Worm (Caenorhabditis elegans) whole organism, L3 larva: ENCODE data around the gene lron-15.

Experiments used
- R02D3.7 ChIP-seq: fragments of 150-350 bp; optimal IDR thresholded peaks from 2 replicates; lab custom pipeline; 2014; ENCODE audit warnings: missing biosample characterization, missing genetic modification characterization
- aly-2 ChIP-seq: fragments of 150-350 bp; optimal IDR thresholded peaks from 2 replicates; lab custom pipeline; 2014; ENCODE audit warnings: missing biosample characterization, missing genetic modification characterization
- ama-1 ChIP-seq: fragments of 150-350 bp; optimal IDR thresholded peaks from 2 replicates; lab custom pipeline; 2018
- ceh-16 ChIP-seq: sonication (generic microtip); optimal IDR thresholded peaks from 2 replicates; lab custom pipeline; 2017; ENCODE audit warnings: missing biosample characterization, missing genetic modification characterization
- ceh-28 ChIP-seq: fragments of 150-350 bp; optimal IDR thresholded peaks from 2 replicates; lab custom pipeline; 2014; ENCODE audit warnings: missing biosample characterization, missing genetic modification reagents, missing genetic modification characterization
- ceh-82 ChIP-seq: fragments of 150-350 bp; optimal IDR thresholded peaks from 2 replicates; lab custom pipeline; 2014; ENCODE audit warnings: missing biosample characterization, missing genetic modification characterization
- daf-12 ChIP-seq: fragments of 150-350 bp; optimal IDR thresholded peaks from 2 replicates; lab custom pipeline; 2014; ENCODE audit warnings: missing biosample characterization, missing genetic modification reagents, missing genetic modification characterization
- egl-27 ChIP-seq: sonication (generic microtip); optimal IDR thresholded peaks from 4 replicates; lab custom pipeline; 2017; ENCODE audit warnings: missing biosample characterization, missing genetic modification reagents, missing genetic modification characterization
- egl-5 ChIP-seq: fragments of 150-350 bp; optimal IDR thresholded peaks from 2 replicates; lab custom pipeline; 2017; ENCODE audit warnings: missing biosample characterization, missing genetic modification reagents, missing genetic modification characterization, inconsistent platforms
- elt-2 ChIP-seq: sonication (generic microtip); optimal IDR thresholded peaks from 2 replicates; lab custom pipeline; 2016; ENCODE audit warnings: missing genetic modification reagents, mild to moderate bottlenecking, missing genetic modification characterization, missing compliant biosample characterization
- eor-1 ChIP-seq, 2 experiments: fragments of 150-350 bp; optimal IDR thresholded peaks; 2 replicates each; lab custom pipeline; 2014 to 2018; ENCODE audit warnings: missing biosample characterization in 2 of 2, missing genetic modification characterization in 2 of 2
- fkh-10 ChIP-seq: sonication (generic microtip); optimal IDR thresholded peaks from 2 replicates; lab custom pipeline; 2017; ENCODE audit warnings: missing biosample characterization, missing genetic modification reagents, missing genetic modification characterization
- fkh-2 ChIP-seq: fragments of 150-350 bp; optimal IDR thresholded peaks from 2 replicates; lab custom pipeline; 2014; ENCODE audit warnings: missing biosample characterization, missing genetic modification reagents, missing genetic modification characterization
- fos-1 ChIP-seq: fragments of 150-350 bp; optimal IDR thresholded peaks from 2 replicates; lab custom pipeline; 2014; ENCODE audit warnings: missing biosample characterization, missing genetic modification characterization
- hmg-11 ChIP-seq: sonication (generic microtip); optimal IDR thresholded peaks from 2 replicates; lab custom pipeline; 2016; ENCODE audit warnings: missing genetic modification characterization, missing compliant biosample characterization
- jun-1 ChIP-seq: fragments of 150-350 bp; optimal IDR thresholded peaks from 2 replicates; lab custom pipeline; 2014; ENCODE audit warnings: missing biosample characterization, missing genetic modification reagents, missing genetic modification characterization
- lin-15B ChIP-seq: fragments of 150-350 bp; optimal IDR thresholded peaks from 2 replicates; lab custom pipeline; 2014; ENCODE audit warnings: missing biosample characterization, missing genetic modification characterization
- lin-39 ChIP-seq: fragments of 150-350 bp; optimal IDR thresholded peaks from 2 replicates; lab custom pipeline; 2018; ENCODE audit warnings: missing biosample characterization, missing genetic modification reagents, missing genetic modification characterization
- mdl-1 ChIP-seq: fragments of 150-350 bp; optimal IDR thresholded peaks from 2 replicates; lab custom pipeline; 2014; ENCODE audit warnings: missing biosample characterization, missing genetic modification characterization
- mml-1 ChIP-seq: fragments of 150-350 bp; sonication (generic microtip); optimal IDR thresholded peaks from 3 replicates; lab custom pipeline; 2014; ENCODE audit warnings: missing biosample characterization, missing genetic modification characterization
- nfya-1 ChIP-seq: sonication (generic microtip); optimal IDR thresholded peaks from 2 replicates; lab custom pipeline; 2017; ENCODE audit warnings: missing genetic modification characterization, mild to moderate bottlenecking, missing compliant biosample characterization, antibody characterized with exemption, moderate library complexity; ENCODE audit not compliant: insufficient read depth
- nhr-11 ChIP-seq: fragments of 150-350 bp; optimal IDR thresholded peaks from 2 replicates; lab custom pipeline; 2014; ENCODE audit warnings: missing biosample characterization, missing genetic modification characterization
- nhr-12 ChIP-seq: fragments of 150-350 bp; optimal IDR thresholded peaks from 2 replicates; lab custom pipeline; 2014; ENCODE audit warnings: missing biosample characterization, missing genetic modification characterization
- nhr-25 ChIP-seq: sonication (generic microtip); optimal IDR thresholded peaks from 2 replicates; lab custom pipeline; 2017; ENCODE audit warnings: missing biosample characterization, missing genetic modification characterization
- nhr-28 ChIP-seq: fragments of 150-350 bp; optimal IDR thresholded peaks from 2 replicates; lab custom pipeline; 2014; ENCODE audit warnings: missing biosample characterization, missing genetic modification characterization
- nhr-43 ChIP-seq: sonication (generic microtip); optimal IDR thresholded peaks from 2 replicates; lab custom pipeline; 2016; ENCODE audit warnings: mild to moderate bottlenecking, missing genetic modification characterization, missing compliant biosample characterization; ENCODE audit not compliant: poor library complexity, severe bottlenecking
- nhr-76 ChIP-seq: fragments of 150-350 bp; sonication (generic microtip); optimal IDR thresholded peaks from 5 replicates; lab custom pipeline; 2014; ENCODE audit warnings: missing biosample characterization, missing genetic modification characterization
- nhr-77 ChIP-seq: fragments of 150-350 bp; optimal IDR thresholded peaks from 2 replicates; lab custom pipeline; 2014; ENCODE audit warnings: missing biosample characterization, missing genetic modification characterization
- pha-4 ChIP-seq: fragments of 150-350 bp; optimal IDR thresholded peaks from 2 replicates; lab custom pipeline; 2014; ENCODE audit warnings: missing biosample characterization, missing genetic modification reagents, missing genetic modification characterization
- pqm-1 ChIP-seq: fragments of 150-350 bp; optimal IDR thresholded peaks from 2 replicates; lab custom pipeline; 2017; ENCODE audit warnings: missing biosample characterization, missing genetic modification characterization, inconsistent platforms
- sea-2 ChIP-seq: fragments of 150-350 bp; sonication (generic microtip); optimal IDR thresholded peaks from 4 replicates; lab custom pipeline; 2014; ENCODE audit warnings: missing biosample characterization, missing genetic modification reagents, missing genetic modification characterization
- skn-1 ChIP-seq: fragments of 150-350 bp; optimal IDR thresholded peaks from 2 replicates; lab custom pipeline; 2014; ENCODE audit warnings: missing biosample characterization, missing genetic modification characterization
- snpc-4 ChIP-seq: fragments of 150-350 bp; optimal IDR thresholded peaks from 2 replicates; lab custom pipeline; 2014; ENCODE audit warnings: missing biosample characterization, missing genetic modification characterization
- tbx-2 ChIP-seq: sonication (generic microtip); optimal IDR thresholded peaks from 2 replicates; lab custom pipeline; 2016; ENCODE audit warnings: mild to moderate bottlenecking, missing genetic modification characterization, missing compliant biosample characterization
- unc-39 ChIP-seq: sonication (generic microtip); optimal IDR thresholded peaks from 4 replicates; lab custom pipeline; 2017; ENCODE audit warnings: missing biosample characterization, missing genetic modification characterization
- unc-62 ChIP-seq: fragments of 150-350 bp; sonication (generic microtip); optimal IDR thresholded peaks from 4 replicates; lab custom pipeline; 2014; ENCODE audit warnings: missing biosample characterization, missing genetic modification reagents, missing genetic modification characterization
- zag-1 ChIP-seq: fragments of 150-350 bp; optimal IDR thresholded peaks from 2 replicates; lab custom pipeline; 2014; ENCODE audit warnings: missing biosample characterization, missing genetic modification characterization

Gene lron-15

DNA sequence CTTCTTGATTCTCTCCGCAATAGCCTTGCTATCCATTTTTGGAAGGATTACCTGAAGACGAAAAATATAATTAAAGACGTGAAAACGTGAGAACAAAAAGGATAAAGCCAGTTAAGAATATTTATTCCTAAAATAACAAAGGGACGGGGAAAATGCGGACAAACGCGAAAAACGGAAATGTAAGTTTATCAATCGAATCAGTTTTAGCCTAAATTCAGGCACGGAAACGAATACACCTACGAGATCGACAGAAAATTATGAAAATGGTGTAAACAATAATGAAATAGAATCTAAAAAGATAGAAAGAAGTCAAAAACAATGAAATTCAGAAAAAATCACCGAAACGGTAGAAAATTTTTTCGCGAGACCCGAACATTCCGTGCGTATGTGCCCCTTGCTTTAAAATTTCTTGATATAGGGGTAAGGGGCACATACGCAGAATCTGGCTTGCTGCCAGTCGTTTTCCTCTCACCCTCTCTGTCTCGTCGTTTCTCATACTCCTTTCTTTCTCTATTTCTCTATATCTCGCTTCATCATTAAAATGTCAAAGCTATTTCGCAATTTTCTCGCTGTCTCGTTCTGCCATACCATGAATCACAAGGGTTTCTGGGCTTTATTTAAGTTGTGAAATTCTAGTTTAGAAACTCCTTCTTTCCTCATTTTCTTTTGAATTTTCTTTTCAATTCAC, 44.1 kb upstream of the lron-15 start, which contains the start of gene icd-1 (continued):
- TF ChIP-seq fos-1 (peak; percentile 87), fkh-10 (GFP tag; lab: Kevin White, UChicago) (peak; percentile 64), nfya-1 (tag; lab: Kevin White, UChicago) (peak; percentile 94), mml-1 (no peak), pha-4 (tag; lab: Kevin White, UChicago) (peak; percentile 92), eor-1 (tag; optimal IDR thresholded peaks at IDR 0.05; lab: Kevin White, UChicago) (peak in 1 of 2 experiments; percentile 75), sea-2 (GFP tag; lab: Kevin White, UChicago) (peak; percentile 63), lin-39 (tag; lab: Kevin White, UChicago) (peak; percentile 85), unc-62 (GFP tag; lab: Kevin White, UChicago) (peak; percentile 87), fkh-2 (tag; lab: Kevin White, UChicago) (no peak), nhr-12 (tag; lab: Kevin White, UChicago) (no peak), R02D3.7 (tag; lab: Kevin White, UChicago) (peak; percentile 89), zag-1 (tag; lab: Kevin White, UChicago) (peak; percentile 71), egl-27 (tag; lab: Kevin White, UChicago) (peak; percentile 86), unc-39 (tag; lab: Kevin White, UChicago) (no peak), nhr-43 (peak; percentile 94), ama-1 (lab: Kevin White, UChicago) (peak; percentile 71), nhr-25 (peak; percentile 94), pqm-1 (tag; lab: Kevin White, UChicago) (peak; percentile 66), jun-1 (tag; lab: Kevin White, UChicago) (peak; percentile 97), elt-2 (tag; lab: Kevin White, UChicago) (peak; percentile 84), skn-1 (tag; lab: Kevin White, UChicago) (peak; percentile 68), nhr-28 (tag; lab: Kevin White, UChicago) (no peak), aly-2 (peak; percentile 58), ceh-16 (tag; lab: Kevin White, UChicago) (peak; percentile 26)

DNA sequence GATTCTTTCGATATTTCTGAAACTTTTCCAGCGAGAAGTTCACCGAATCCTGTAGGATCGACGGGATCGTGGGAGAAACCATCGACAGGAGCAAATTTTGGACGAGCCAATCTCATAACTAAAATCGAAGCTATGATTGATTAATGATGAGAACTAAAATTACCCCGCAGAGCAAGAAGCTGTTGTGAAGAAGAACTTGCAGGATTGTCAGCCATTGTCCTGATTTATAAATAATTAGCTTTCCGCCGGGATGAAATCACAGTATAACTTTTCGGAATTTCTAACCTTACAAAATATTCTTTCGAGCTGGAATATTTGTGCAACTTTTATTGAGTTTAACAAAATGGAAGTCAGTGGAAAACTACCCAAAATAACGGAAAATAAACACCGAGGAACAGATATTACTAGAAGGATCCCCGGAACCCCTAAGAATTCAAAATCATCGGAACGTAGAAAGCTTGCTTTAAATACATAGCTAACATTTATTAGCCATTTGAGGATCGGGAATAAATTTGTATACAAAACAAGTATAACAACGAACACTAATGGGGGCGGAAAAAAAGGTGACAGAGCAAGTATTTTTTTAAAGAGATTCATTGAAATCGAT, 42.7 kb upstream of the lron-15 start, which contains the start of gene C56C10.7:
Gene C56C10.7, minus strand, starts transcription at position 312 of the 607 bp plus-strand sequence.
- TF ChIP-seq nhr-77 (tag; lab: Kevin White, UChicago) = peak; percentile 58
- no peak for TF ChIP-seq eor-1 (tag; optimal IDR thresholded peaks at IDR 0.05; lab: Kevin White, UChicago)
- TF ChIP-seq nhr-25 = peak; percentile 26
- no peak for TF ChIP-seq egl-27 (tag; lab: Kevin White, UChicago)
- peak; percentile 16 for TF ChIP-seq elt-2 (tag; lab: Kevin White, UChicago)
- no peak for TF ChIP-seq snpc-4

DNA sequence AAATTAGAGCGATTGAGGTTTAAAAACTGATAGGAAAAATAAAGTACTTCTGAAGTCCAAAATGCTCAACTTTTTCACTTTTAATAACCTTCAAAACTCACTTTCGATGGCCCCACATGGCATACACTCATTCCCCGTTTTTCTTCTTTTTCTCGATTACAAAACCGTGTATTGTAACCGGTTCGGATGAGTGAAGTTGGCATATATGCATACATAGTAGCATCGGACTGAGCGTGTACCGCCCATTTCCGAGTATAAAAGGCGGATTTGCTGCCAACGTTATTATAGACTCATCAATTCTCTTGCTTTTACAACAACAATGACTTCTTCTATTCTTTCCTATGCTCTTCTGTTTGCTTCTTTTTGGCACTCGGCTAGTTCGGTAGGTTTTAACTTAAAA, 38.1 kb upstream of the lron-15 start, which contains the start of gene C56C10.4:
Gene C56C10.4, plus strand, starts transcription at position 301 of the 400 bp plus-strand sequence.
- no peak for TF ChIP-seq nhr-43
- no peak for TF ChIP-seq eor-1 (tag; optimal IDR thresholded peaks at IDR 0.05; lab: Kevin White, UChicago)
- TF ChIP-seq lin-15B = no peak
- TF ChIP-seq ceh-28 (tag; lab: Kevin White, UChicago) = no peak

DNA sequence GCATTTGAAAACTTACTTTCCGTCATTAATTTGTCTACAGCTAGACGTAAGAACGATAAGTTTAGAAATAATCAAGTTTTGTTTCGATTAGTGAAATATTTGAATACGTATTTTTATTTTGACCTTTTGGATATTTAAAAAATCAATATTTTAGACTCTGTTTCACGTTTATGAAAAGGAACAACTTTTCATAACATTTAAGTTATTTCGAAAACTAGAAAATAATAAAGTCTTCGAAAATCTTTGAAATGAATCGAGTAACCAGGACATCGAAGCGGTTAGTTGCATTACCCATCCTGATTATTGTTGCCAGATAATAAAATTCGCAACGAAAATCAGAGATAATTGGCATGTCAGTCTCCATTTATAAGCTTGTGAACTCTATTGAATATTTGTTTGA, 36.5 kb upstream of the lron-15 start, which contains the start of gene C56C10.6:
Gene C56C10.6, minus strand, starts transcription at position 101 of the 400 bp plus-strand sequence.
- TF ChIP-seq jun-1 (tag; lab: Kevin White, UChicago) = no peak
- TF ChIP-seq zag-1 (tag; lab: Kevin White, UChicago) = no peak
- TF ChIP-seq ceh-82 (tag; lab: Kevin White, UChicago) = no peak
- no peak for TF ChIP-seq pqm-1 (tag; lab: Kevin White, UChicago)
- TF ChIP-seq ceh-28 (tag; lab: Kevin White, UChicago) = no peak
- TF ChIP-seq snpc-4 = no peak
- no peak for TF ChIP-seq nhr-76 (tag; lab: Kevin White, UChicago)
- no peak for TF ChIP-seq egl-27 (tag; lab: Kevin White, UChicago)
- TF ChIP-seq fkh-2 (tag; lab: Kevin White, UChicago) = no peak
- TF ChIP-seq nhr-12 (tag; lab: Kevin White, UChicago) = no peak
- no peak for TF ChIP-seq lin-39 (tag; lab: Kevin White, UChicago)
- no peak for TF ChIP-seq unc-39 (tag; lab: Kevin White, UChicago)
- TF ChIP-seq hmg-11 (tag; lab: Kevin White, UChicago) = no peak
- TF ChIP-seq eor-1 (tag; optimal IDR thresholded peaks at IDR 0.05; lab: Kevin White, UChicago) = no peak
- no peak for TF ChIP-seq tbx-2 (tag; lab: Kevin White, UChicago)
- no peak for TF ChIP-seq aly-2
- no peak for TF ChIP-seq egl-5
- TF ChIP-seq daf-12 (tag; lab: Kevin White, UChicago) = no peak
- TF ChIP-seq nhr-11 (tag; lab: Kevin White, UChicago) = no peak
- TF ChIP-seq mdl-1 = no peak
